Fruit fly (Drosophila melanogaster): ENCODE results near the gene CG4360.

- no peak for TF ChIP-seq psq (optimal IDR thresholded peaks at IDR 0.05)
- TF ChIP-seq usp (GFP tag; optimal IDR thresholded peaks at IDR 0.05): no peak
- no peak for TF ChIP-seq pan (optimal IDR thresholded peaks at IDR 0.05)
- no peak for TF ChIP-seq EcR (GFP tag; optimal IDR thresholded peaks at IDR 0.05)
- no peak for TF ChIP-seq CG8478 (optimal IDR thresholded peaks at IDR 0.05)
Measured at dm6 chr3R:20292030-20292879, 35.5 kb downstream of the CG4360 start.
